Worm (Caenorhabditis elegans): Measurements from ENCODE around the gene F56D6.20.

- TF ChIP-seq spr-1 (tag; optimal IDR thresholded peaks at IDR 0.05) = no peak
- TF ChIP-seq nhr-76 (tag; optimal IDR thresholded peaks at IDR 0.05) = no peak
- no peak for TF ChIP-seq lim-7 (GFP tag; IDR thresholded peaks at IDR 0.05)
- TF ChIP-seq ama-1 (optimal IDR thresholded peaks at IDR 0.05) = no peak
- TF ChIP-seq nhr-237 (tag; optimal IDR thresholded peaks at IDR 0.05) = no peak
- TF ChIP-seq tra-1 (GFP tag; IDR thresholded peaks at IDR 0.05) = 0 out of 2 replicates have a peak, but pooled peaks have one; percentile 31
- TF ChIP-seq nhr-42 (GFP tag; IDR thresholded peaks at IDR 0.05) = no peak
Observed at ce11 chrIV:3944459-3944858, 31.8 kb downstream of the F56D6.20 start, which contains the start of gene clec-72.
